Fruit fly (Drosophila melanogaster): ENCODE results near the gene TrissinR.

DNA sequence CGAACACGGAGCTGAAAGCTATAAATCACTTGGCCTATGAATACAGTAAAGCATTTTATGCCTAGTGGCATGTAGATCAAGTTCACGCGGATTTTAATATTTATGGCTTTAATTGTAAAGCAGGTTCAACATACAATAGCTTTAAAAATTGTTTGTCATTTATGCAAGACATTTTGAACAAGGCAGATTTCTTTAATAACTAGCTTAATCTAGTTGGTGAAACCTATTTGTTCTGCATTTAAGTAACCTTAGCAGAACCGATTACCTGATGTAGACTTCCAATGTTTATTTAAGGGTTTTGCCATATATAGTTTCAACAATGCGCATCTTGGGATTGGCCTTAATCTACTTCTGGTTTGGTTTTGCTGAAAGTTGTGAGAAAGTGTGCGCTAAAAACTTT is 12.5 kb upstream of the TrissinR start, which contains the start of gene CG43307:
- TF ChIP-seq onecut (GFP tag; IDR thresholded peaks at IDR 0.05) (no peak), CG12236 (GFP tag; optimal IDR thresholded peaks at IDR 0.05) (no peak), tgo (GFP tag; IDR thresholded peaks at IDR 0.05) (no peak), crp (GFP tag; optimal IDR thresholded peaks at IDR 0.05) (no peak)
